Fruit fly (Drosophila melanogaster): ENCODE data around the gene m.

m gene

DNA sequence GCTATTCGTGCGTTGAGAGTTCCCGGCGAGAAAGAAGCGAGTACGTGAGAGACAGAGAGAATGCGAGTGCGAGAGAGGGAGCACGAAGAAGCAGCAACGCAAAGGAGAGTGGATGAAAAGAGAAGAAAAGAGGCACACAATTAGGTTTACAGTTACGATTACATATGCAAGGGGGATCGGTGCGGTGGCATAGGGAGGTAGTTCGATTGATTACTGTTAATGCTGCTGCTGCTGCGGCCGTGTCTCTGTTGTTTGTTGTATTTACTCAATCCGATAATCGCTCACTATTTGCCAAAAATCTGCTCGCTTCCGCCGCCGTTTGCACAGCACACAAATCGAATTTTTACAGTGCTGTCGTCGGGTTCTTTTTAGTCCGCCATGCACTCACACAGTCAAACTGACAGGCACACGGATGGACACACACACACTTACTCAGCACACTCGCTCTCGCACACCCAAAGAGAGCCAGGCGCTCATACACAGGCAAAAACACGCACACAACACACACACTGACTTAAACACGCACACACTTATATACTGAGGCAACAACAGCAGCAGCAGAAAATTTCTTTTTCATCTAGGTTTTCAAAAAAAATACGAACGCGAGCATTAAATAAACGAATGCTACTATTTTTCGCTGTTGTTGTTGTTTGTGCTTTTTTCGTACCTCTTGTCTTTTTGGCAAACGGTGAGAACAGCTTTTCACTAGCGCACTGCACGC lies 40.1 kb upstream of the m start:
- TF ChIP-seq run (tag; optimal IDR thresholded peaks at IDR 0.05), result no peak
- TF ChIP-seq Rfx (GFP tag; IDR thresholded peaks at IDR 0.05), result 0 out of 2 replicates have a peak, but pooled peaks have one; percentile 18
- peak; percentile 15 for TF ChIP-seq HLHmδ (GFP tag; optimal IDR thresholded peaks at IDR 0.05)
- no peak for TF ChIP-seq CG32772 (GFP tag; IDR thresholded peaks at IDR 0.05)
- peak; percentile 30 for TF ChIP-seq CG12769 (tag; optimal IDR thresholded peaks at IDR 0.05)
- TF ChIP-seq cwo (GFP tag; optimal IDR thresholded peaks at IDR 0.05), result no peak
- TF ChIP-seq fd64A (GFP tag; optimal IDR thresholded peaks at IDR 0.05), result no peak
- no peak for TF ChIP-seq Ssrp (tag; optimal IDR thresholded peaks at IDR 0.05)
- peak; percentile 13; the same call in 1 of the 2 replicates for TF ChIP-seq chm (GFP tag; IDR thresholded peaks at IDR 0.05)
- peak; percentile 44 for TF ChIP-seq CG17385 (GFP tag; optimal IDR thresholded peaks at IDR 0.05)
- peak; percentile 66 for TF ChIP-seq mirr (GFP tag; optimal IDR thresholded peaks at IDR 0.05)
- TF ChIP-seq tin (GFP tag; optimal IDR thresholded peaks at IDR 0.05), result no peak
- TF ChIP-seq CG3163 (GFP tag; optimal IDR thresholded peaks at IDR 0.05), result peak; percentile 62
- peak in 1 of 3 experiments; percentile 77 for TF ChIP-seq lola (GFP tag; optimal IDR thresholded peaks at IDR 0.05)
- TF ChIP-seq jumu (GFP tag; optimal IDR thresholded peaks at IDR 0.05), result no peak
- peak in 1 of 2 experiments; percentile 82 for TF ChIP-seq Pdp1 (GFP tag; optimal IDR thresholded peaks at IDR 0.05)
- peak in 1 of 3 experiments; percentile 85 for TF ChIP-seq Stat92E (GFP tag; optimal IDR thresholded peaks at IDR 0.05)
- TF ChIP-seq CG31365 (tag; optimal IDR thresholded peaks at IDR 0.05), result peak; percentile 22
- TF ChIP-seq CoRest (tag; optimal IDR thresholded peaks at IDR 0.05), result no peak
- no peak for TF ChIP-seq CG10565 (GFP tag; optimal IDR thresholded peaks at IDR 0.05)
- no peak for TF ChIP-seq CG3065 (GFP tag; optimal IDR thresholded peaks at IDR 0.05)
- no peak for TF ChIP-seq CrebB (tag; optimal IDR thresholded peaks at IDR 0.05)
- TF ChIP-seq CG18599 (GFP tag; optimal IDR thresholded peaks at IDR 0.05), result peak; percentile 62
- peak; percentile 50; the same call in 1 of the 2 replicates for TF ChIP-seq rib (GFP tag; IDR thresholded peaks at IDR 0.05)
- peak; percentile 52 for TF ChIP-seq YL-1 (GFP tag; optimal IDR thresholded peaks at IDR 0.05)
- peak; percentile 81 for TF ChIP-seq CG12155 (GFP tag; optimal IDR thresholded peaks at IDR 0.05)
- TF ChIP-seq Scr (GFP tag; IDR thresholded peaks at IDR 0.05; ENCODE audit: partially characterized antibody), result peak; percentile 9; the same call in 1 of the 2 replicates
- TF ChIP-seq cg (GFP tag; optimal IDR thresholded peaks at IDR 0.05), result peak; percentile 99
- 0 out of 2 replicates have a peak, but pooled peaks have one; percentile 17 for TF ChIP-seq Drgx (GFP tag; IDR thresholded peaks at IDR 0.05)
- peak; percentile 0 for TF ChIP-seq sd (tag; optimal IDR thresholded peaks at IDR 0.05)
- TF ChIP-seq CG10147 (GFP tag; optimal IDR thresholded peaks at IDR 0.05), result peak; percentile 9
- peak; percentile 61 for TF ChIP-seq CG10543 (GFP tag; optimal IDR thresholded peaks at IDR 0.05)
- peak; percentile 33 for TF ChIP-seq lbe (GFP tag; optimal IDR thresholded peaks at IDR 0.05)
- peak; percentile 5 for TF ChIP-seq CG15479 (GFP tag; optimal IDR thresholded peaks at IDR 0.05)
- TF ChIP-seq Fer1 (GFP tag; optimal IDR thresholded peaks at IDR 0.05), result peak; percentile 21
- TF ChIP-seq kni (GFP tag; optimal IDR thresholded peaks at IDR 0.05), result peak; percentile 18
- TF ChIP-seq CG32532 (GFP tag; IDR thresholded peaks at IDR 0.05), result 0 out of 2 replicates have a peak, but pooled peaks have one; percentile 24
- TF ChIP-seq CG6854 (GFP tag; optimal IDR thresholded peaks at IDR 0.05), result peak; percentile 22
- TF ChIP-seq CG2678 (tag; optimal IDR thresholded peaks at IDR 0.05), result peak; percentile 37
- peak; percentile 16; the same call in 1 of the 3 replicates for TF ChIP-seq CG34422 (GFP tag; IDR thresholded peaks at IDR 0.05)
- TF ChIP-seq CG34376 (GFP tag; optimal IDR thresholded peaks at IDR 0.05), result peak; percentile 35
- TF ChIP-seq sens (GFP tag), result peak; percentile 69
- no peak for TF ChIP-seq CG3281 (GFP tag; optimal IDR thresholded peaks at IDR 0.05)
- TF ChIP-seq CG13296 (GFP tag; optimal IDR thresholded peaks at IDR 0.05), result peak; percentile 0
- TF ChIP-seq abd-A (tag; optimal IDR thresholded peaks at IDR 0.05), result peak; percentile 52
- peak; percentile 3 for TF ChIP-seq CG15073 (GFP tag; optimal IDR thresholded peaks at IDR 0.05)
- no peak for TF ChIP-seq Max (GFP tag; optimal IDR thresholded peaks at IDR 0.05)
